Fruit fly (Drosophila melanogaster): Measurements from ENCODE around the gene Cpr72Eb.

Gene Cpr72Eb

dm6 chr3L:16408609-16409439, 44.1 kb downstream of the Cpr72Eb start (continued):
- TF ChIP-seq insv (GFP tag; optimal IDR thresholded peaks at IDR 0.05) = no peak
- TF ChIP-seq dan (GFP tag; IDR thresholded peaks at IDR 0.05) = no peak
- no peak for TF ChIP-seq CG3065 (GFP tag; optimal IDR thresholded peaks at IDR 0.05)
- no peak for TF ChIP-seq cad (GFP tag; optimal IDR thresholded peaks at IDR 0.05)
- TF ChIP-seq CG4707 (GFP tag; optimal IDR thresholded peaks at IDR 0.05) = peak; percentile 5
- TF ChIP-seq Dip2 (GFP tag; IDR thresholded peaks at IDR 0.05) = no peak
- TF ChIP-seq gt (GFP tag; IDR thresholded peaks at IDR 0.05) = no peak
- peak; percentile 48; the same call in 1 of the 2 replicates for TF ChIP-seq CG4404 (GFP tag; IDR thresholded peaks at IDR 0.05)
- TF ChIP-seq Aef1 (GFP tag; IDR thresholded peaks at IDR 0.05) = no peak
- TF ChIP-seq BtbVII (GFP tag; optimal IDR thresholded peaks at IDR 0.05) = no peak
- TF ChIP-seq H2.0 (GFP tag; IDR thresholded peaks at IDR 0.05) = no peak
- no peak for TF ChIP-seq CG2199 (GFP tag; IDR thresholded peaks at IDR 0.05)
- TF ChIP-seq CG7372 (GFP tag; IDR thresholded peaks at IDR 0.05) = no peak
- no peak for TF ChIP-seq CG11247 (GFP tag; IDR thresholded peaks at IDR 0.05)
- TF ChIP-seq emc (GFP tag; optimal IDR thresholded peaks at IDR 0.05) = no peak
- peak; percentile 57 for TF ChIP-seq nom (GFP tag; optimal IDR thresholded peaks at IDR 0.05)
- no peak for TF ChIP-seq Rfx (GFP tag; IDR thresholded peaks at IDR 0.05)
- TF ChIP-seq Side (GFP tag; optimal IDR thresholded peaks at IDR 0.05) = peak; percentile 32
- peak; percentile 88 for TF ChIP-seq CG17385 (GFP tag; optimal IDR thresholded peaks at IDR 0.05)
- TF ChIP-seq CG15073 (GFP tag; optimal IDR thresholded peaks at IDR 0.05) = no peak
- peak; percentile 58 for TF ChIP-seq Asciz (GFP tag; optimal IDR thresholded peaks at IDR 0.05)
- no peak for TF ChIP-seq CG6175 (GFP tag; IDR thresholded peaks at IDR 0.05)
- TF ChIP-seq CG17359 (tag; optimal IDR thresholded peaks at IDR 0.05) = peak; percentile 46
- TF ChIP-seq ato (GFP tag; IDR thresholded peaks at IDR 0.05; ENCODE audit: partially characterized antibody) = no peak
- no peak for TF ChIP-seq CG4424 (GFP tag; optimal IDR thresholded peaks at IDR 0.05)
- TF ChIP-seq CG17361 (GFP tag; IDR thresholded peaks at IDR 0.05) = no peak; the same call in 2 of the 3 replicates
- no peak for TF ChIP-seq gfzf (GFP tag; optimal IDR thresholded peaks at IDR 0.05)
- TF ChIP-seq NFAT (GFP tag; IDR thresholded peaks at IDR 0.05) = no peak
- TF ChIP-seq CG42726 (GFP tag; IDR thresholded peaks at IDR 0.05; ENCODE audit: partially characterized antibody) = no peak
- no peak for TF ChIP-seq wor (GFP tag; IDR thresholded peaks at IDR 0.05)
- TF ChIP-seq hkb (optimal IDR thresholded peaks at IDR 0.05) = no peak
- TF ChIP-seq hkb (GFP tag; IDR thresholded peaks at IDR 0.05) = no peak
- TF ChIP-seq Dll (GFP tag; IDR thresholded peaks at IDR 0.05; ENCODE audit: partially characterized antibody) = no peak; the same call in 3 of the 4 replicates
- TF ChIP-seq CG1024 (GFP tag; IDR thresholded peaks at IDR 0.05) = peak; percentile 38; the same call in 1 of the 2 replicates
- no peak for TF ChIP-seq D (optimal IDR thresholded peaks at IDR 0.05)
- TF ChIP-seq D (GFP tag; optimal IDR thresholded peaks at IDR 0.05) = peak; percentile 78
- TF ChIP-seq C15 (GFP tag; IDR thresholded peaks at IDR 0.05) = no peak
- no peak for TF ChIP-seq ssp (GFP tag; IDR thresholded peaks at IDR 0.05)
- TF ChIP-seq dysf (GFP tag; IDR thresholded peaks at IDR 0.05) = no peak
- TF ChIP-seq CG3847 (GFP tag; IDR thresholded peaks at IDR 0.05) = no peak
- TF ChIP-seq CG18599 (GFP tag; optimal IDR thresholded peaks at IDR 0.05) = no peak
- no peak for TF ChIP-seq Ssrp (tag; optimal IDR thresholded peaks at IDR 0.05)
- no peak for TF ChIP-seq PHDP (tag; optimal IDR thresholded peaks at IDR 0.05)
- peak; percentile 57 for TF ChIP-seq Dp (GFP tag; optimal IDR thresholded peaks at IDR 0.05)
- TF ChIP-seq Abd-B (GFP tag; optimal IDR thresholded peaks at IDR 0.05) = no peak
- peak; percentile 19 for TF ChIP-seq psq (GFP tag; optimal IDR thresholded peaks at IDR 0.05)
- no peak for TF ChIP-seq cwo (GFP tag; optimal IDR thresholded peaks at IDR 0.05)
- TF ChIP-seq Spps (tag; optimal IDR thresholded peaks at IDR 0.05) = peak; percentile 57
- TF ChIP-seq MESR4 (GFP tag; optimal IDR thresholded peaks at IDR 0.05) = no peak
- TF ChIP-seq row (GFP tag; IDR thresholded peaks at IDR 0.05) = no peak
- TF ChIP-seq ind (GFP tag; optimal IDR thresholded peaks at IDR 0.05) = no peak
